Fruit fly (Drosophila melanogaster): ENCODE measurements around the gene CG13933.
A peak's percentile ranks its signal among the peaks of the same experiment; 100 is the strongest.

The CG13933 gene

DNA sequence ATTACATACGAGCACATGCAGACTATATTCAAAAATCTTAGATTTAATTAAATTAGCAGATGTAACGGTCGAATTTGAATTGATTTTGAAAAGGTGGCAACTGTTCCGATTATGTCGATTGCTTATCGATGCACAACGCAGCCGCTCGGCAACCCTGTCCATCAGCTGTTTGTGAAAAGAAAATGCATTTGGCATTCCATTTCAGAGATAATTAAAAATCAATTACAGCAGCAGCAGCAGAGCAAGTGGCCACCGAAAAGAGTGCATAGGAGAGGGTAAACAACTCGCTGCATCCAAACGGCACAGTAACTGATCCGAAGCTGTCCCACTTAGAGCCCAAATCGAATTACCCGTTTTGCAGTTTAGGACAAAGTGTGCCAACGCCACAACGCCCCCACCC, 23.7 kb upstream of the CG13933 start, which contains the start of gene Patj (continued):
- no peak for TF ChIP-seq Lpt (GFP tag; optimal IDR thresholded peaks at IDR 0.05)
- TF ChIP-seq pros (GFP tag; optimal IDR thresholded peaks at IDR 0.05) = no peak
- TF ChIP-seq yki (optimal IDR thresholded peaks at IDR 0.05) = no peak
- no peak for TF ChIP-seq tll (GFP tag; optimal IDR thresholded peaks at IDR 0.05)
- peak; percentile 69 for TF ChIP-seq stwl (tag; optimal IDR thresholded peaks at IDR 0.05)
- TF ChIP-seq Meics (GFP tag; optimal IDR thresholded peaks at IDR 0.05) = no peak
- TF ChIP-seq CG14965 (GFP tag; optimal IDR thresholded peaks at IDR 0.05; ENCODE audit: borderline replicate concordance) = no peak
- TF ChIP-seq hth (optimal IDR thresholded peaks at IDR 0.05) = no peak
- TF ChIP-seq bcd (GFP tag; optimal IDR thresholded peaks at IDR 0.05) = no peak
- TF ChIP-seq MESR4 (GFP tag; optimal IDR thresholded peaks at IDR 0.05) = peak; percentile 80
- peak in 1 of 2 experiments; percentile 28 for TF ChIP-seq Pdp1 (GFP tag; optimal IDR thresholded peaks at IDR 0.05)
- no peak for TF ChIP-seq HHEX (GFP tag; optimal IDR thresholded peaks at IDR 0.05)
- no peak for TF ChIP-seq dm (GFP tag; optimal IDR thresholded peaks at IDR 0.05)
- no peak for TF ChIP-seq CG4328 (GFP tag; optimal IDR thresholded peaks at IDR 0.05)
- TF ChIP-seq CG1024 (GFP tag; IDR thresholded peaks at IDR 0.05) = no peak
- no peak for TF ChIP-seq Atf-2 (GFP tag; optimal IDR thresholded peaks at IDR 0.05)
- TF ChIP-seq otp (GFP tag; IDR thresholded peaks at IDR 0.05) = peak; percentile 47
- peak; percentile 32 for TF ChIP-seq Sin3A (optimal IDR thresholded peaks at IDR 0.05)
- TF ChIP-seq Hmx (GFP tag; optimal IDR thresholded peaks at IDR 0.05) = no peak
- peak; percentile 97 for TF ChIP-seq MBD-R2 (GFP tag; IDR thresholded peaks at IDR 0.05)
- TF ChIP-seq NC2α (GFP tag; optimal IDR thresholded peaks at IDR 0.05) = no peak
- no peak for TF ChIP-seq D (optimal IDR thresholded peaks at IDR 0.05)
- TF ChIP-seq D (GFP tag; optimal IDR thresholded peaks at IDR 0.05) = no peak
- no peak for TF ChIP-seq cad (GFP tag; optimal IDR thresholded peaks at IDR 0.05)
- TF ChIP-seq CG18476 (GFP tag; optimal IDR thresholded peaks at IDR 0.05) = no peak
- TF ChIP-seq CG10321 (GFP tag; IDR thresholded peaks at IDR 0.05) = no peak
- no peak for TF ChIP-seq Hsf (GFP tag; optimal IDR thresholded peaks at IDR 0.05)
- no peak for TF ChIP-seq ato (GFP tag; IDR thresholded peaks at IDR 0.05; ENCODE audit: partially characterized antibody)
- peak; percentile 55 for TF ChIP-seq unc-4 (GFP tag; IDR thresholded peaks at IDR 0.05; ENCODE audit: partially characterized antibody)
- no peak for TF ChIP-seq CG2678 (tag; optimal IDR thresholded peaks at IDR 0.05)
- TF ChIP-seq Lhr (GFP tag; optimal IDR thresholded peaks at IDR 0.05) = no peak
- no peak for TF ChIP-seq Nf-YB (GFP tag; optimal IDR thresholded peaks at IDR 0.05)
- no peak for TF ChIP-seq Bteb2 (GFP tag; optimal IDR thresholded peaks at IDR 0.05)
- no peak for TF ChIP-seq ham (GFP tag; IDR thresholded peaks at IDR 0.05)
- TF ChIP-seq kay (GFP tag; optimal IDR thresholded peaks at IDR 0.05) = no peak
- TF ChIP-seq Ets97D (GFP tag; optimal IDR thresholded peaks at IDR 0.05) = peak; percentile 24
- no peak for TF ChIP-seq Adf1 (GFP tag; IDR thresholded peaks at IDR 0.05)
- TF ChIP-seq CG11723 (GFP tag; optimal IDR thresholded peaks at IDR 0.05) = no peak
- no peak for TF ChIP-seq sqz (GFP tag; optimal IDR thresholded peaks at IDR 0.05)
- no peak for TF ChIP-seq Dfd (GFP tag; optimal IDR thresholded peaks at IDR 0.05)
- TF ChIP-seq org-1 (GFP tag; optimal IDR thresholded peaks at IDR 0.05) = no peak
- TF ChIP-seq crc (GFP tag; optimal IDR thresholded peaks at IDR 0.05) = no peak
- no peak for TF ChIP-seq CkIIα-i1 (GFP tag; IDR thresholded peaks at IDR 0.05)
- no peak for TF ChIP-seq twi (tag; optimal IDR thresholded peaks at IDR 0.05)
- TF ChIP-seq rib (GFP tag; IDR thresholded peaks at IDR 0.05) = no peak
- TF ChIP-seq CG17361 (GFP tag; IDR thresholded peaks at IDR 0.05) = no peak
- TF ChIP-seq CG2199 (GFP tag; IDR thresholded peaks at IDR 0.05) = no peak
- peak; percentile 3 for TF ChIP-seq CG17186 (GFP tag; optimal IDR thresholded peaks at IDR 0.05)
- TF ChIP-seq lov (optimal IDR thresholded peaks at IDR 0.05) = no peak
- no peak for TF ChIP-seq lov (GFP tag; IDR thresholded peaks at IDR 0.05)
- TF ChIP-seq CG17568 (GFP tag; optimal IDR thresholded peaks at IDR 0.05) = no peak
- no peak for TF ChIP-seq Dip3 (GFP tag; optimal IDR thresholded peaks at IDR 0.05)
- peak; percentile 48 for TF ChIP-seq Sry-δ (GFP tag; optimal IDR thresholded peaks at IDR 0.05)
- TF ChIP-seq Ptx1 (GFP tag; IDR thresholded peaks at IDR 0.05) = no peak
